Fruit fly (Drosophila melanogaster) whole organism, wandering third instar larva: ENCODE measurements around the gene Atg17.

Experiments
- Abd-B ChIP-seq: fragments of >200 bp; optimal IDR thresholded peaks from 2 replicates; lab custom pipeline; 2017; ENCODE audit warnings: missing biosample characterization, missing genetic modification characterization
- CG32264 ChIP-seq: fragments of 200-800 bp; sonication (Bioruptor generic); optimal IDR thresholded peaks from 2 replicates; lab custom pipeline; 2016; ENCODE audit warnings: missing biosample characterization, missing genetic modification characterization
- CG9705 ChIP-seq: fragments of 200-800 bp; sonication (Bioruptor generic); optimal IDR thresholded peaks from 2 replicates; lab custom pipeline; 2018; ENCODE audit warnings: missing biosample characterization, mild to moderate bottlenecking, missing genetic modification characterization
- CrebA ChIP-seq: fragments of 200-800 bp; sonication (Bioruptor generic); optimal IDR thresholded peaks from 2 replicates; lab custom pipeline; 2016; ENCODE audit warnings: missing biosample characterization, mild to moderate bottlenecking, missing genetic modification characterization, borderline replicate concordance
- Dif ChIP-seq: fragments of 200-275, 200-300 bp; sonication (Bioruptor generic); optimal IDR thresholded peaks from 2 replicates; lab custom pipeline; 2018; ENCODE audit warnings: missing biosample characterization, missing genetic modification characterization; ENCODE audit not compliant: partially characterized antibody
- GATAd ChIP-seq: sonication (Bioruptor generic); optimal IDR thresholded peaks from 2 replicates; lab custom pipeline; 2016; ENCODE audit warnings: missing biosample characterization, missing genetic modification characterization
- Hnf4 ChIP-seq: fragments of 200-800 bp; sonication (Bioruptor generic); optimal IDR thresholded peaks from 2 replicates; lab custom pipeline; 2016; ENCODE audit warnings: missing biosample characterization, mild to moderate bottlenecking, missing genetic modification characterization
- Hr78 ChIP-seq: fragments of >200 bp; optimal IDR thresholded peaks from 2 replicates; lab custom pipeline; 2017; ENCODE audit warnings: missing biosample characterization, missing genetic modification characterization
- Hr83 ChIP-seq: fragments of 200-300 bp; sonication (Bioruptor generic); optimal IDR thresholded peaks from 2 replicates; lab custom pipeline; 2016; ENCODE audit warnings: missing biosample characterization, mild to moderate bottlenecking, missing genetic modification characterization, moderate library complexity; ENCODE audit not compliant: poor library complexity, severe bottlenecking
- Jra ChIP-seq: sonication (Bioruptor generic); optimal IDR thresholded peaks from 2 replicates; lab custom pipeline; 2016; ENCODE audit warnings: missing biosample characterization, missing genetic modification characterization
- Mio ChIP-seq: sonication (Bioruptor generic); optimal IDR thresholded peaks from 2 replicates; lab custom pipeline; 2016; ENCODE audit warnings: missing biosample characterization, missing genetic modification characterization
- Myc ChIP-seq: fragments of >200 bp; optimal IDR thresholded peaks from 2 replicates; lab custom pipeline; 2017
- N ChIP-seq: fragments of >200 bp; optimal IDR thresholded peaks from 2 replicates; lab custom pipeline; 2018; ENCODE audit warnings: missing biosample characterization, missing external identifiers, missing genetic modification characterization
- Rel ChIP-seq, 2 experiments: fragments of 200-800 bp; sonication (Bioruptor generic) in 1 of 2; optimal IDR thresholded peaks; 2 replicates in 1 of 2; 3 replicates in 1 of 2; lab custom pipeline; 2016 to 2019; ENCODE audit warnings: mild to moderate bottlenecking in 2 of 2, missing biosample characterization in 2 of 2, missing genetic modification characterization in 2 of 2, moderate library complexity in 1 of 2
- Sp1 ChIP-seq: fragments of 200-800 bp; sonication (Bioruptor generic); optimal IDR thresholded peaks from 3 replicates; lab custom pipeline; 2019; ENCODE audit warnings: missing biosample characterization, mild to moderate bottlenecking, missing genetic modification characterization, moderate library complexity
- Vsx2 ChIP-seq: fragments of 200-300, 225-300 bp; sonication (Bioruptor generic); optimal IDR thresholded peaks from 2 replicates; lab custom pipeline; 2018; ENCODE audit warnings: missing biosample characterization, missing genetic modification characterization; ENCODE audit not compliant: partially characterized antibody
- br ChIP-seq: fragments of 200-800 bp; sonication (Bioruptor generic); optimal IDR thresholded peaks from 2 replicates; lab custom pipeline; 2016; ENCODE audit warnings: missing biosample characterization, missing genetic modification characterization
- brk ChIP-seq: fragments of 200-800 bp; sonication (Bioruptor generic); optimal IDR thresholded peaks from 2 replicates; lab custom pipeline; 2016; ENCODE audit warnings: missing biosample characterization, mild to moderate bottlenecking, missing genetic modification characterization
- dmrt93B ChIP-seq: fragments of 200-800 bp; sonication (Bioruptor generic); optimal IDR thresholded peaks from 2 replicates; lab custom pipeline; 2018; ENCODE audit warnings: missing biosample characterization, mild to moderate bottlenecking, missing genetic modification characterization
- dsf ChIP-seq: sonication (Bioruptor generic); optimal IDR thresholded peaks from 2 replicates; lab custom pipeline; 2016; ENCODE audit warnings: missing biosample characterization, missing genetic modification characterization, borderline replicate concordance
- foxo ChIP-seq, 2 experiments: fragments of 200-800 bp; sonication (Bioruptor generic); optimal IDR thresholded peaks; 2 replicates in 1 of 2; 3 replicates in 1 of 2; lab custom pipeline; 2016 to 2017; ENCODE audit warnings: missing biosample characterization in 2 of 2, missing genetic modification characterization in 2 of 2
- fru ChIP-seq: fragments of 200-800 bp; sonication (Bioruptor generic); optimal IDR thresholded peaks from 3 replicates; lab custom pipeline; 2016; ENCODE audit warnings: missing biosample characterization, mild to moderate bottlenecking, missing genetic modification characterization
- h ChIP-seq: fragments of 200-800 bp; sonication (Bioruptor generic); optimal IDR thresholded peaks from 3 replicates; lab custom pipeline; 2016; ENCODE audit warnings: missing biosample characterization, mild to moderate bottlenecking, missing genetic modification characterization
- lola ChIP-seq: fragments of >200 bp; optimal IDR thresholded peaks from 2 replicates; lab custom pipeline; 2017; ENCODE audit warnings: missing biosample characterization, missing genetic modification characterization
- pan ChIP-seq: fragments of >200 bp; optimal IDR thresholded peaks from 2 replicates; lab custom pipeline; 2017
- rgr ChIP-seq: fragments of 200-800 bp; sonication (Bioruptor generic); optimal IDR thresholded peaks from 3 replicates; lab custom pipeline; 2016; ENCODE audit warnings: missing biosample characterization, mild to moderate bottlenecking, missing genetic modification characterization
- sage ChIP-seq: fragments of 200-800 bp; sonication (Bioruptor generic); optimal IDR thresholded peaks from 2 replicates; lab custom pipeline; 2016; ENCODE audit warnings: missing biosample characterization, mild to moderate bottlenecking, missing genetic modification characterization
- sv ChIP-seq: fragments of 200-800 bp; sonication (Bioruptor generic); optimal IDR thresholded peaks from 3 replicates; lab custom pipeline; 2016; ENCODE audit warnings: missing biosample characterization, missing genetic modification characterization
- tai ChIP-seq: sonication (Bioruptor generic); optimal IDR thresholded peaks from 2 replicates; lab custom pipeline; 2016; ENCODE audit warnings: missing biosample characterization, missing genetic modification characterization
- usp ChIP-seq: fragments of >200 bp; optimal IDR thresholded peaks from 2 replicates; lab custom pipeline; 2017; ENCODE audit warnings: missing biosample characterization, missing genetic modification characterization
- woc ChIP-seq: sonication (Bioruptor generic); optimal IDR thresholded peaks from 2 replicates; lab custom pipeline; 2016; ENCODE audit warnings: missing biosample characterization, mild to moderate bottlenecking, missing genetic modification characterization

Atg17 gene

dm6 chr3R:5682238-5682637 is 12.7 kb downstream of the Atg17 start:
- no peak for TF ChIP-seq Sp1 (GFP tag; lab: Kevin White, UChicago)
- TF ChIP-seq brk (GFP tag; lab: Kevin White, UChicago): no peak
- TF ChIP-seq Jra (GFP tag; lab: Kevin White, UChicago): no peak
- no peak for TF ChIP-seq rgr (GFP tag; lab: Kevin White, UChicago)
- TF ChIP-seq Vsx2: no peak
- no peak for TF ChIP-seq Hr78
- no peak for TF ChIP-seq foxo (GFP tag; optimal IDR thresholded peaks at IDR 0.05; lab: Kevin White, UChicago)
- no peak for TF ChIP-seq woc (GFP tag; lab: Kevin White, UChicago)
- TF ChIP-seq pan (lab: Kevin White, UChicago): no peak
- TF ChIP-seq Hr83: no peak
- no peak for TF ChIP-seq CG32264 (GFP tag; lab: Kevin White, UChicago)
- TF ChIP-seq Hnf4: no peak
- no peak for TF ChIP-seq Dif (GFP tag; lab: Kevin White, UChicago)
- no peak for TF ChIP-seq usp (GFP tag; lab: Kevin White, UChicago)
- TF ChIP-seq CG9705 (GFP tag; lab: Kevin White, UChicago): no peak
- TF ChIP-seq, all 38 proteins: peak for 0

dm6 chr3R:5682921-5683748 is 13.6 kb downstream of the Atg17 start:
- TF ChIP-seq sage (GFP tag; lab: Kevin White, UChicago): no peak
- TF ChIP-seq h (GFP tag; lab: Kevin White, UChicago): no peak
- TF ChIP-seq Mio (GFP tag; lab: Kevin White, UChicago): no peak
- TF ChIP-seq Jra (GFP tag; lab: Kevin White, UChicago): no peak
- peak; percentile 22 for TF ChIP-seq sv (GFP tag; lab: Kevin White, UChicago)
- no peak for TF ChIP-seq GATAd (GFP tag; lab: Kevin White, UChicago)

DNA sequence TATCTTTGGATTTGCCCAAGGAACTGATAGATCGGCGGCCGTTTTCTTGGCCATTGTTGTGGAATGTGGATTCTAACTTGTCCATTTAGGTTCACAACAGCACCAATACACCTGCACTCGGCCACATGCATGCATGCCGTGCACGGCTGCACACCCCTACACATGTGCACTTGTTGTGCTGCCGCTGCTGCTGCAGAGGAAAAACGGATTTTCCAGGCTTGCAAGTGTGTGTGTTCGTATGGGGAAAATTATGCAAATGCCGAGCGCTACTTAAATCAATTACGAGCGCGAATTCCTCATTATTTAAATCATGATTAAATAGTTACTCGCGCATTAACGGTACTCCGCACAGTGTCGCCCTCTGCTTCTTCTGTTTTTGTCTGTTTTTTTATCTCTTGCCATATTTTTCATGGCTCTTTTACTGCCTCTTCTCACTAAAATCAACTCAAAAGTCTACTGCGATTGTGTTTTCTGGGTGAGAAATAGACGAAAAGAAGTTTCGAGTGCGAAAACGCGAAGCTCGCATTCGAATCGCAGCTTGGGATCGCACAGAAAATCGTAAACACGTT is 15.1 kb downstream of the Atg17 start:
- TF ChIP-seq Dif (GFP tag; lab: Kevin White, UChicago) (no peak), Jra (GFP tag; lab: Kevin White, UChicago) (no peak), woc (GFP tag; lab: Kevin White, UChicago) (no peak), CrebA (GFP tag; lab: Kevin White, UChicago) (no peak), Hr83 (no peak), Abd-B (GFP tag; lab: Kevin White, UChicago) (no peak), brk (GFP tag; lab: Kevin White, UChicago) (no peak), pan (lab: Kevin White, UChicago) (no peak), dmrt93B (GFP tag; lab: Kevin White, UChicago) (no peak), rgr (GFP tag; lab: Kevin White, UChicago) (no peak), lola (GFP tag; lab: Kevin White, UChicago) (no peak), fru (GFP tag; lab: Kevin White, UChicago) (no peak), sv (GFP tag; lab: Kevin White, UChicago) (no peak), Rel (GFP tag; optimal IDR thresholded peaks at IDR 0.05; lab: Kevin White, UChicago) (no peak), Rel (tag; optimal IDR thresholded peaks at IDR 0.05; lab: Kevin White, UChicago) (no peak), dsf (GFP tag; lab: Kevin White, UChicago) (no peak), Myc (no peak), usp (GFP tag; lab: Kevin White, UChicago) (no peak), tai (GFP tag; lab: Kevin White, UChicago) (no peak), N (GFP tag; lab: Kevin White, UChicago) (no peak), br (GFP tag; lab: Kevin White, UChicago) (no peak)
